Fruit fly (Drosophila melanogaster): Measurements from ENCODE around the gene CG11679.

DNA sequence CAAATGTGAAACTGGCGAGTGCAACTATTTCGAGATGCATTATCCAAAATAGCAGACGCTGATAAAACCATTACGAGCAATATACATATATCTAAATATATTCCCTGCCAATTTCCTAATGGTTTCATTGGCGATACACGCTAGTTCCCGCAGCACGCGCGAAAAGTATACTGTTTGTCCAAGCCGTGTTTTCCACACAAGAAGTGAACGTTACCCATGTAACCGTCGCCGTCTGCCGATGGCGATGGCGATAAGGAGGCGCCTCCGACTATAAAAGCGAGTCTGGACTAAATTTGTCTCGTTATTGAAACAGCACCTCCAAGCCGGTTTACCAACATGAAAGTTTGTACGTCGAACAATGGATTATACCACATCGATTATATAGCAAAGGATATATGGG lies 40.1 kb upstream of the CG11679 start, which contains the start of gene CG43673:
- TF ChIP-seq pan (optimal IDR thresholded peaks at IDR 0.05) (no peak), br (GFP tag; optimal IDR thresholded peaks at IDR 0.05) (no peak), dmrt93B (GFP tag; optimal IDR thresholded peaks at IDR 0.05) (no peak), Abd-B (GFP tag; optimal IDR thresholded peaks at IDR 0.05) (no peak), fru (GFP tag; optimal IDR thresholded peaks at IDR 0.05) (no peak), rgr (GFP tag; optimal IDR thresholded peaks at IDR 0.05) (no peak), lola (GFP tag; optimal IDR thresholded peaks at IDR 0.05) (no peak), psq (GFP tag; optimal IDR thresholded peaks at IDR 0.05) (no peak), jim (GFP tag; optimal IDR thresholded peaks at IDR 0.05) (no peak), CG9705 (GFP tag; optimal IDR thresholded peaks at IDR 0.05) (no peak), dsf (GFP tag; optimal IDR thresholded peaks at IDR 0.05; ENCODE audit: borderline replicate concordance) (no peak), Vsx2 (GFP tag; optimal IDR thresholded peaks at IDR 0.05; ENCODE audit: partially characterized antibody) (no peak), Myc (optimal IDR thresholded peaks at IDR 0.05) (no peak)
